Worm (Caenorhabditis elegans): Measurements from ENCODE around the gene T21H3.1.

- TF ChIP-seq ceh-36 (tag; optimal IDR thresholded peaks at IDR 0.05) (no peak), pes-1 (GFP tag; IDR thresholded peaks at IDR 0.05) (no peak)
Observed at ce11 chrV:1226239-1226638, 49.7 kb downstream of the T21H3.1 start.
